Worm (Caenorhabditis elegans): ENCODE data around the gene C28D4.7.

DNA sequence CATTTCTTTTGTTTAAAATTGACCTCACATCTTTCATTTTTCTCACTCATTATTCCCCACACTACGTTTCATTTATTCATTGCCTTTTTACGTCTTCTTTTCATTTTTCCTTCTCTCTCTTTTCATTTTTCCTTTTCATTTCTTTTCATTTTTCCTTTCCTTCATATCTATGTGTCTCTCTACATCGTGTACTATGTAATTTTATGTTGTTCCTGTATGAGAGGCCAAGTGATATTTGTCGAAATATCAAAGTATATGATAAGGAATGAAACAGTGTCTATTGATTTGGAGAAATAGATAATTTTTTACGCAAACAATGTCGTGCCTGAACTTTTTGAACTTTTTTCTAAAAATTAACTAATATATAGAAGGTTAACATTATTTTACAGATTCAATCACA is 26.5 kb downstream of the C28D4.7 start:
- TF ChIP-seq unc-62 (GFP tag; optimal IDR thresholded peaks at IDR 0.05) (no peak), nhr-237 (tag; optimal IDR thresholded peaks at IDR 0.05) (no peak), nhr-2 (tag; optimal IDR thresholded peaks at IDR 0.05) (no peak), lin-13 (tag; optimal IDR thresholded peaks at IDR 0.05) (no peak), elt-3 (tag; optimal IDR thresholded peaks at IDR 0.05) (no peak), drap-1 (GFP tag; optimal IDR thresholded peaks at IDR 0.05) (no peak), ztf-11 (tag; optimal IDR thresholded peaks at IDR 0.05) (no peak), nhr-12 (tag; optimal IDR thresholded peaks at IDR 0.05) (no peak), lsy-2 (tag; optimal IDR thresholded peaks at IDR 0.05) (no peak), mab-5 (tag; optimal IDR thresholded peaks at IDR 0.05) (no peak), sptf-1 (tag; optimal IDR thresholded peaks at IDR 0.05) (no peak), mls-2 (tag; optimal IDR thresholded peaks at IDR 0.05) (no peak), snpc-4 (tag; optimal IDR thresholded peaks at IDR 0.05) (no peak)

Measured in whole organism, mixed stage, embryonic.